Fruit fly (Drosophila melanogaster) whole organism, pupa: ENCODE data around the gene Sytbeta.

Source experiments
- CG17806 ChIP-seq: fragments of 200-800 bp; sonication (Bioruptor generic); optimal IDR thresholded peaks from 2 replicates; lab custom pipeline; 2018; ENCODE audit warnings: missing biosample characterization, mild to moderate bottlenecking, missing genetic modification characterization, moderate library complexity
- CG32121 ChIP-seq: fragments of 200-800 bp; sonication (Bioruptor generic); IDR thresholded peaks from 2 replicates; pipeline ENCODE4 v1.3.6; 2022; ENCODE audit warnings: missing biosample characterization, missing genetic modification characterization
- Ets98B ChIP-seq: fragments of 200-800 bp; sonication (Bioruptor generic); IDR thresholded peaks from 2 replicates; pipeline ENCODE4 v1.3.6; 2022; ENCODE audit warnings: missing biosample characterization, missing genetic modification characterization
- rn ChIP-seq: fragments of 200-800 bp; sonication (Bioruptor generic); IDR thresholded peaks from 2 replicates; pipeline ENCODE4 v1.3.6; 2022; ENCODE audit warnings: missing biosample characterization, missing genetic modification characterization

DNA sequence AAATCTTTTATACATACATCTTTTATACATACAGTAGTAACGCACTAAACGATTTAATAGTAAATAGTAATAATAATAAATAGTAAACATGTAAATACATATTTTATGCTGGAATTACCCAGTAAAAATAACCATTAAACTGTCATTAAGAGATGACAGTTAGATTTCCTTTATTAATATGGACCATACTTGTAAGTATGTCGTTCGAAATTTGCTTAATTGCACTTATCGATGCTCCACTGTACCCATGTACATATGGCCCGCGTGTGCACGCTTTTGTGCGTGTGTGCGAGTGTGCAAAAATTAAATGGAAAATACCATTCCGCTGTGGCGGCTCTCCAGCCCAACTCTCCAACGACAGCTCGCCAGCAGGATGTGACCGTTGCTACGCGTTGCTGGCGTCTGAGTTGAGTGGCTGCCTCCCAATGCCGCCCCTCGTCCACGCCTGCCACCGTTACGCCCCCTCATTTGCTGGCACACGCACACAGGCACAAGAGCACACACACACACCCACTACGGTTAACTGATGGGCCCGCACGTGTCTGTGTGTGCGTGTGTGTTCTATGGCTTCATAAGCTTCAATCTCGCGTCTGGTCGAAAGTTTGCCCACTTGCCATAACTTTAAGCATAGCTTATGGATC lies 38.0 kb upstream of the Sytbeta start:
- TF ChIP-seq CG32121 (no peak), rn (no peak), CG17806 (peak; percentile 31), Ets98B (GFP tag; lab: Robert Waterston, UW) (peak; percentile 31)
